Worm (Caenorhabditis elegans) whole organism, early embryonic: ENCODE results near the gene C18H7.11.

ENCODE experiments used
- B0310.2 ChIP-seq: sonication (generic microtip); optimal IDR thresholded peaks from 2 replicates; lab custom pipeline; 2016; ENCODE audit warnings: mild to moderate bottlenecking, missing genetic modification characterization, missing compliant biosample characterization
- F13C5.2 ChIP-seq: sonication (generic microtip); optimal IDR thresholded peaks from 2 replicates; lab custom pipeline; 2017; ENCODE audit warnings: mild to moderate bottlenecking, missing genetic modification characterization, inconsistent platforms, missing compliant biosample characterization
- aly-1 ChIP-seq: sonication (generic microtip); optimal IDR thresholded peaks from 2 replicates; lab custom pipeline; 2016; ENCODE audit warnings: missing genetic modification characterization, missing compliant biosample characterization
- ama-1 ChIP-seq: fragments of 150-350 bp; optimal IDR thresholded peaks from 2 replicates; lab custom pipeline; 2014
- ceh-13 ChIP-seq: fragments of 200-800 bp; sonication (Bioruptor generic); optimal IDR thresholded peaks from 2 replicates; lab custom pipeline; 2018; ENCODE audit warnings: mild to moderate bottlenecking, missing genetic modification characterization, missing compliant biosample characterization
- ceh-36 ChIP-seq: sonication (generic microtip); optimal IDR thresholded peaks from 2 replicates; lab custom pipeline; 2016; ENCODE audit warnings: missing genetic modification characterization, inconsistent platforms, missing compliant biosample characterization
- ets-7 ChIP-seq: sonication (generic microtip); optimal IDR thresholded peaks from 2 replicates; lab custom pipeline; 2016; ENCODE audit warnings: missing genotype, missing genetic modification characterization, missing compliant biosample characterization
- flt-1 ChIP-seq: fragments of 200-800 bp; sonication (Bioruptor generic); IDR thresholded peaks from 2 replicates; pipeline ENCODE4 v1.3.6; 2022; ENCODE audit warnings: missing genetic modification characterization, missing compliant biosample characterization
- hmbx-1 ChIP-seq: sonication (generic microtip); optimal IDR thresholded peaks from 2 replicates; lab custom pipeline; 2016; ENCODE audit warnings: mild to moderate bottlenecking, missing genetic modification characterization, missing compliant biosample characterization
- hmg-4 ChIP-seq: fragments of 200-800 bp; sonication (Bioruptor generic); optimal IDR thresholded peaks from 2 replicates; lab custom pipeline; 2018; ENCODE audit warnings: mild to moderate bottlenecking, missing genetic modification characterization, missing compliant biosample characterization
- hnd-1 ChIP-seq: sonication (generic microtip); optimal IDR thresholded peaks from 2 replicates; lab custom pipeline; 2016; ENCODE audit warnings: missing genetic modification characterization, missing compliant biosample characterization
- pes-1 ChIP-seq: fragments of 200-800 bp; sonication (Bioruptor generic); IDR thresholded peaks from 2 replicates; pipeline ENCODE4 v1.3.6; 2022; ENCODE audit warnings: missing genetic modification reagents, missing genetic modification characterization, missing compliant biosample characterization
- scrt-1 ChIP-seq: fragments of 200-800 bp; sonication (Bioruptor generic); IDR thresholded peaks from 2 replicates; pipeline ENCODE4 v1.3.6; 2022; ENCODE audit warnings: missing genetic modification characterization, missing compliant biosample characterization
- sea-1 ChIP-seq: fragments of 200-800 bp; sonication (Bioruptor generic); conservative IDR thresholded peaks from 2 replicates; pipeline ENCODE4 v1.3.6; 2022; ENCODE audit warnings: missing genetic modification characterization, missing compliant biosample characterization
- tbx-11 ChIP-seq: fragments of 200-800 bp; sonication (Bioruptor generic); IDR thresholded peaks from 2 replicates; pipeline ENCODE4 v1.3.6; 2022; ENCODE audit warnings: missing genetic modification characterization, missing compliant biosample characterization
- tbx-37 ChIP-seq: fragments of 200-800 bp; sonication (Bioruptor generic); conservative IDR thresholded peaks from 2 replicates; pipeline ENCODE4 v1.3.6; 2022; ENCODE audit warnings: missing genetic modification reagents, missing genetic modification characterization, missing compliant biosample characterization
- tra-4 ChIP-seq: sonication (generic microtip); optimal IDR thresholded peaks from 2 replicates; lab custom pipeline; 2017; ENCODE audit warnings: missing genetic modification characterization, missing compliant biosample characterization

C18H7.11 gene

DNA sequence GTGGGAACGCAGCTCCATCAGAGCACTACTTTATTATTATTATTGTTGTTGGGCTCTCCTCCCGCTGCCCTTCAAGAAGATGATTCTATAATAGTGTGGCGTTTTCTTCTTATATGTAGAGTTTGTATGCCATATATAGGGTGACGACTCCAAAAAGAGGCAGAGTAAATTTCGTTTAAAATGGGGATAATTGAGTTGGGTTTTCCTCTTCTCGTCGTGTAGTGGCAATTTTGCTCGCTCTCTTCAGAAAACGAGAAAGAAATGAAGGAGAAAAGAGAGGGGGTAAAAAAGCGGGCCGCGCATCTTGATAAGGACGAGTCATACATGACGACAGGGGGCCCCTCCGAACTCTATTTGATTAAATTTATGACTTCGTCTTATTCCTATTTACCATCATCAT lies 33.3 kb upstream of the C18H7.11 start:
- TF ChIP-seq ceh-36 (tag; lab: Kevin White, UChicago) (no peak), aly-1 (no peak), hnd-1 (tag; lab: Kevin White, UChicago) (no peak), hmg-4 (GFP tag; lab: Kevin White, UChicago) (no peak), tbx-11 (no peak), flt-1 (GFP tag; lab: Robert Waterston, UW) (no peak), scrt-1 (no peak), F13C5.2 (tag; lab: Kevin White, UChicago) (no peak), tra-4 (tag; lab: Kevin White, UChicago) (no peak), ama-1 (lab: Kevin White, UChicago) (no peak), sea-1 (GFP tag; lab: Robert Waterston, UW) (no peak), B0310.2 (tag; lab: Kevin White, UChicago) (no peak), ets-7 (tag; lab: Kevin White, UChicago) (no peak), hmbx-1 (tag; lab: Kevin White, UChicago) (no peak)

DNA sequence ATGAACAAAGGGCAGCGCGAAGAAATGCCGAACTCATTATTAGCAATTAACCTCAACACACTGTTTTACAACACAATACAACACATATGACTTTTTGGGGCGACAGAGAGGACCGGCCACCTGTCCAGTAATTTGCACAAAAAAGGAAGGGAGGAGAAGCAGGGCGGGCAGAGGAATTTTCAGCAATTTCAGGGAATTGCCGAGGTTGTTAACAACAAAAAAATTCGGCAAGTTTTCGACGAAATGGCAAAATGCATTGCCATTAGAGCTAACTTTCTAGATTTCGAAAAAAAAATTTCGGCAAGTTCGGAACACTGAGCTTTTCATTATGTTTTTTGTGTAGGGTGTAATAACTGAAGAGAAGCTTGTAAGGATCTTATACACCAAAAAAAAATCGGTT lies 32.7 kb upstream of the C18H7.11 start:
- TF ChIP-seq tbx-37 (GFP tag; lab: Robert Waterston, UW) (0 out of 2 replicates have a peak, but pooled peaks have one; percentile 15), pes-1 (GFP tag; lab: Robert Waterston, UW) (peak; percentile 13; the same call in 1 of the 2 replicates), scrt-1 (no peak), hmbx-1 (tag; lab: Kevin White, UChicago) (no peak)

DNA sequence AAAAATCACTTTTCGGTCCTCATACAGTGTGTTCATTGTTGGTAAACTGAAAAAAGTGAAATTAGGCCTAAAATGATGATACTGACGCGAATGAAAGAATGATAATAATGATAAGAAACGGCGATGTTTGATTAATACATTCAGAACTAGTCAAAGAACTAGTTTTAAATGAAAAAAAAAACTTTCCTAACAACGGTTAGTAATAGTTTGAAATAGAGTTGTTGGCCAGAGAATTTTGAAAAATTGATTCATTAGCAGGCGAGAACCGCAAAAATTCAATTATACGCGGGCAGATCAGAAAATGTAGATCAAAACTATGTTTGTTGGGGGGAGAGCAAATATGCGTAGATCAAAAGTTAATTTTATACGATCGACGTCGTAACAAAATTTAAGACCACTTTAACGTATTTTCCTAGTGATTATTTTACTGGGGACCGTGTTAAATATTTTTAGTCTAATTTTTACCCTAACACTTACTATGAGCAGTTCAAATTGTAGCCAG lies 25.9 kb upstream of the C18H7.11 start, which contains the start of gene F56A11.5:
Gene F56A11.5 (minus strand): TSS at position 51 of the 502 bp plus-strand sequence.
- TF ChIP-seq ceh-36 (tag; lab: Kevin White, UChicago) = no peak
- TF ChIP-seq tra-4 (tag; lab: Kevin White, UChicago) = no peak
- TF ChIP-seq sea-1 (GFP tag; lab: Robert Waterston, UW) = no peak
- TF ChIP-seq ceh-13 (GFP tag; lab: Kevin White, UChicago) = no peak
- TF ChIP-seq pes-1 (GFP tag; lab: Robert Waterston, UW) = no peak
- TF ChIP-seq tbx-11 = no peak
- TF ChIP-seq hmg-4 (GFP tag; lab: Kevin White, UChicago) = no peak
- TF ChIP-seq flt-1 (GFP tag; lab: Robert Waterston, UW) = no peak
- TF ChIP-seq B0310.2 (tag; lab: Kevin White, UChicago) = no peak
- TF ChIP-seq F13C5.2 (tag; lab: Kevin White, UChicago) = no peak
- TF ChIP-seq hmbx-1 (tag; lab: Kevin White, UChicago) = no peak
- no peak for TF ChIP-seq ets-7 (tag; lab: Kevin White, UChicago)
- TF ChIP-seq hnd-1 (tag; lab: Kevin White, UChicago) = no peak
- TF ChIP-seq ama-1 (lab: Kevin White, UChicago) = no peak
- no peak for TF ChIP-seq scrt-1

DNA sequence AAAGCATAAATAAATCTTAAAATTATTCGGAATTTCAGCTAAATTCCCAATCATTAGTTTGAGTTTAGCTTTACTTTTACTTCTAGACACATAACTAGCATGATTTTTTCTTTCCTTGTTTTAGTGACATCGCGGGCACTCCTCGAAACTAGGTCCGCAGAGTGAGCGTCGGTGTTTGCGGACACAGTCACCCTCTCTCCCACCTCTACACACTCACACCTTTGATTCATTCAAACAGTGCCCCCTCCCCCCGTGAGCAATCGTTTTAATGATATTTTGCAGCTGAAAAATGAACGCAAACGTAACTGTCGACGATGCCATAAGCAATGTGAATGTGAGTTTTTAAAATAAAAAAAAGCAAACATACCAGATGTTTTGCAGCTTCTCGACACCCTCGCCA lies 24.2 kb upstream of the C18H7.11 start, which contains the start of gene gex-2:
Gene gex-2 (plus strand): TSS at position 283 of the 400 bp plus-strand sequence.
- TF ChIP-seq ama-1 (lab: Kevin White, UChicago) (no peak), tra-4 (tag; lab: Kevin White, UChicago) (no peak), hnd-1 (tag; lab: Kevin White, UChicago) (no peak), aly-1 (no peak), pes-1 (GFP tag; lab: Robert Waterston, UW) (peak; percentile 35; the same call in 1 of the 2 replicates), scrt-1 (no peak), B0310.2 (tag; lab: Kevin White, UChicago) (no peak), ceh-36 (tag; lab: Kevin White, UChicago) (no peak), flt-1 (GFP tag; lab: Robert Waterston, UW) (no peak), hmg-4 (GFP tag; lab: Kevin White, UChicago) (peak; percentile 54), tbx-37 (GFP tag; lab: Robert Waterston, UW) (no peak), ets-7 (tag; lab: Kevin White, UChicago) (no peak), sea-1 (GFP tag; lab: Robert Waterston, UW) (no peak), tbx-11 (no peak), ceh-13 (GFP tag; lab: Kevin White, UChicago) (no peak), hmbx-1 (tag; lab: Kevin White, UChicago) (no peak), F13C5.2 (tag; lab: Kevin White, UChicago) (peak; percentile 23)

DNA sequence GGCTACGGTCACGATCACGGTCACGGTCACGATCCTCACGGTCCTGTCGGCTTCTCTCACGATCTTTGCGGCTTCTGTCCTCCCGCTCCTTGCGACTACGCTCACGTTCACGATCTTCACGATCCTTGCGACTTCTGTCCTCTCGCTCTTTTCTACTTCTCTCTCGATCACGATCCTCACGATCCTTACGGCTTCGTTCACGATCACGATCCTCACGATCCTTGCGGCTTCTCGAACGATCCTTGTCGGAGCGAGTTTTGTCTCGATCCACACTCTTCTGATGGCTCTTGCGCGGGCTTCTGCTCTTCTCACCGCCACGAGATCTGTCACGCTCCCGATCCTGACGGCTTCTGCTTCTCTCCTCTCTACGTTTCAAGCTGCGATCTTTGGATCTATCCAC lies 16.2 kb upstream of the C18H7.11 start:
- TF ChIP-seq tbx-37 (GFP tag; lab: Robert Waterston, UW) (no peak), tbx-11 (no peak), hmbx-1 (tag; lab: Kevin White, UChicago) (no peak), ceh-36 (tag; lab: Kevin White, UChicago) (no peak), tra-4 (tag; lab: Kevin White, UChicago) (no peak)

DNA sequence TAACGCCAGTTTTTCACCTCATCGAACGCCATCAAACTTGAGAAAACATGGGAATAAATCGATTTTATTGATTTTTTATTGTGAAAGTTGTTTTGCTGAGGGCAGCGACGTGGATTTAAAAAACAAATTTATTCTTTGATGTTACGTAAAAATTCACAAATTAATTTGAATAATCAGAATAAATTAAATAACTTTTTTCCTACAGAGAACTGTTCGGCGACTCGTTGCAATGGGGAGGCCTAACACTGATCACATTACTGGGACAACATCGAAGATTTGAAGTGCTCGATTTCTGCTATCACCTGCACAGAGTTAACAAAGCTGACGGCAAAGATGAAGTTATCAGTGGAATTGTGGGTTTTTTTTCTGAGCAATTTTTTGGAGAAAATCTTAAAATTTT lies 14.6 kb upstream of the C18H7.11 start, which contains the start of gene F56A11.6:
Gene F56A11.6 (minus strand): TSS at position 101 of the 400 bp plus-strand sequence.
- TF ChIP-seq tbx-37 (GFP tag; lab: Robert Waterston, UW) = no peak
- TF ChIP-seq scrt-1 = no peak
- no peak for TF ChIP-seq F13C5.2 (tag; lab: Kevin White, UChicago)
- no peak for TF ChIP-seq hmg-4 (GFP tag; lab: Kevin White, UChicago)
- TF ChIP-seq pes-1 (GFP tag; lab: Robert Waterston, UW) = no peak
- no peak for TF ChIP-seq hnd-1 (tag; lab: Kevin White, UChicago)
- TF ChIP-seq ets-7 (tag; lab: Kevin White, UChicago) = no peak
- no peak for TF ChIP-seq hmbx-1 (tag; lab: Kevin White, UChicago)
- TF ChIP-seq tra-4 (tag; lab: Kevin White, UChicago) = no peak
- TF ChIP-seq ama-1 (lab: Kevin White, UChicago) = no peak
- TF ChIP-seq aly-1 = no peak
- TF ChIP-seq ceh-13 (GFP tag; lab: Kevin White, UChicago) = no peak
- no peak for TF ChIP-seq sea-1 (GFP tag; lab: Robert Waterston, UW)
- TF ChIP-seq tbx-11 = no peak
- no peak for TF ChIP-seq flt-1 (GFP tag; lab: Robert Waterston, UW)
- TF ChIP-seq ceh-36 (tag; lab: Kevin White, UChicago) = no peak
- TF ChIP-seq B0310.2 (tag; lab: Kevin White, UChicago) = no peak

DNA sequence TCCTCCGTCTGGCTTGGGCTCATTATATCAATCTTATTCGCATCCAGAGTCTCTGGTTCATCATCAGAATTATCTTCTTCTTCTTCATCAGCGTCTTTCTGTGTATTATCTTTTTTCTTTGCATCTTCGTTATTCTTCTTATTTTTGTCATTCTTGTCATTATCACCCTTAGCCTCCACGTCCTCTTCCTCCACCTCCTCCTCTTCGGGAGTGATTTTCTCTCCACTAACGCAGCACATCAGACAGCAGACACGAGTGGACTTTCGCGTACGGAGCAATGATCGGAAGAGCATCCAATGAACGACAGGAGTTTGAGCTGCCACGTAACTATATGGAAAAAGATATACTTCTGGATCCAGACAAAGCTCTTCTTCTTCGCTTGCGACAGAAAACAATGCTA lies 12.7 kb upstream of the C18H7.11 start:
- TF ChIP-seq tra-4 (tag; lab: Kevin White, UChicago) (no peak), ceh-36 (tag; lab: Kevin White, UChicago) (no peak), scrt-1 (no peak), ama-1 (lab: Kevin White, UChicago) (no peak), aly-1 (no peak), F13C5.2 (tag; lab: Kevin White, UChicago) (no peak), hmg-4 (GFP tag; lab: Kevin White, UChicago) (no peak), flt-1 (GFP tag; lab: Robert Waterston, UW) (no peak), tbx-37 (GFP tag; lab: Robert Waterston, UW) (no peak), ets-7 (tag; lab: Kevin White, UChicago) (no peak), hmbx-1 (tag; lab: Kevin White, UChicago) (no peak), hnd-1 (tag; lab: Kevin White, UChicago) (no peak), pes-1 (GFP tag; lab: Robert Waterston, UW) (no peak), sea-1 (GFP tag; lab: Robert Waterston, UW) (no peak), tbx-11 (no peak)
